Fruit fly (Drosophila melanogaster) whole organism, adult: ENCODE results near the gene CG9855.
A peak's percentile ranks its signal among the peaks of the same experiment; 100 is the strongest.

ENCODE experiments used
- CG11617 ChIP-seq: fragments of 200-800 bp; sonication (Bioruptor generic); optimal IDR thresholded peaks from 2 replicates; lab custom pipeline; 2017; ENCODE audit warnings: mild to moderate bottlenecking, missing biosample characterization, missing genetic modification reagents, missing genetic modification characterization
- CG12768 ChIP-seq: fragments of 200-800 bp; sonication (Bioruptor generic); optimal IDR thresholded peaks from 2 replicates; lab custom pipeline; 2017; ENCODE audit warnings: missing biosample characterization, missing genetic modification characterization, mild to moderate bottlenecking, moderate library complexity, missing genetic modification reagents
- CG14711 ChIP-seq: fragments of 200-800 bp; sonication (Bioruptor generic); optimal IDR thresholded peaks from 2 replicates; lab custom pipeline; 2018; ENCODE audit warnings: missing biosample characterization, mild to moderate bottlenecking, missing genetic modification characterization, moderate library complexity
- CG1620 ChIP-seq: fragments of 200-800 bp; sonication (Bioruptor generic); optimal IDR thresholded peaks from 2 replicates; lab custom pipeline; 2016; ENCODE audit warnings: missing biosample characterization, missing genetic modification characterization
- CG33017 ChIP-seq: fragments of 200-800 bp; sonication (Bioruptor generic); optimal IDR thresholded peaks from 2 replicates; lab custom pipeline; 2018; ENCODE audit warnings: missing biosample characterization, mild to moderate bottlenecking, missing genetic modification characterization, moderate library complexity
- CG5204 ChIP-seq: fragments of 200-800 bp; sonication (Bioruptor generic); optimal IDR thresholded peaks from 2 replicates; lab custom pipeline; 2016; ENCODE audit warnings: missing biosample characterization, missing genetic modification characterization
- CG7045 ChIP-seq: fragments of 200-800 bp; sonication (Bioruptor generic); optimal IDR thresholded peaks from 2 replicates; lab custom pipeline; 2017; ENCODE audit warnings: missing biosample characterization, mild to moderate bottlenecking, missing genetic modification characterization
- CG7101 ChIP-seq: fragments of 200-800 bp; sonication (Bioruptor generic); optimal IDR thresholded peaks from 2 replicates; lab custom pipeline; 2018; ENCODE audit warnings: missing biosample characterization, mild to moderate bottlenecking, missing genetic modification characterization, moderate library complexity
- Clk ChIP-seq: fragments of 200-800 bp; sonication (Bioruptor generic); optimal IDR thresholded peaks from 2 replicates; lab custom pipeline; 2017; ENCODE audit warnings: missing biosample characterization, missing genetic modification characterization
- Crg-1 ChIP-seq: fragments of 200-800 bp; sonication (Bioruptor generic); optimal IDR thresholded peaks from 2 replicates; lab custom pipeline; 2016; ENCODE audit warnings: missing biosample characterization, missing genetic modification characterization
- Hr96 ChIP-seq: fragments of 200-800 bp; sonication (Bioruptor generic); optimal IDR thresholded peaks from 2 replicates; lab custom pipeline; 2016; ENCODE audit warnings: missing biosample characterization, missing genetic modification characterization
- Mnt ChIP-seq: fragments of 200-800 bp; sonication (Bioruptor generic); optimal IDR thresholded peaks from 2 replicates; lab custom pipeline; 2016; ENCODE audit warnings: missing biosample characterization, mild to moderate bottlenecking, missing genetic modification characterization
- bab1 ChIP-seq: fragments of 200-800 bp; sonication (Bioruptor generic); optimal IDR thresholded peaks from 3 replicates; lab custom pipeline; 2019; ENCODE audit warnings: missing biosample characterization, mild to moderate bottlenecking, missing genetic modification characterization, moderate library complexity
- cic ChIP-seq: fragments of 200-800 bp; sonication (Bioruptor generic); optimal IDR thresholded peaks from 2 replicates; lab custom pipeline; 2017; ENCODE audit warnings: missing biosample characterization, mild to moderate bottlenecking, missing genetic modification characterization, moderate library complexity
- cnc ChIP-seq, 2 experiments: fragments of >200 bp; optimal IDR thresholded peaks; 2 replicates each; lab custom pipeline; 2017
- kay ChIP-seq: fragments of 200-800 bp; sonication (Bioruptor generic); peaks from one replicate; lab custom pipeline; 2016; ENCODE audit warnings: missing biosample characterization, missing genetic modification characterization, borderline replicate concordance
- ovo ChIP-seq: fragments of 200-800 bp; sonication (Bioruptor generic); optimal IDR thresholded peaks from 2 replicates; lab custom pipeline; 2016; ENCODE audit warnings: missing biosample characterization, missing genetic modification characterization
- pad ChIP-seq: fragments of 200-800 bp; sonication (Bioruptor generic); optimal IDR thresholded peaks from 3 replicates; lab custom pipeline; 2017; ENCODE audit warnings: missing biosample characterization, missing genetic modification characterization, mild to moderate bottlenecking, moderate library complexity, missing genetic modification reagents
- tj ChIP-seq: fragments of 200-800 bp; sonication (Bioruptor generic); optimal IDR thresholded peaks from 3 replicates; lab custom pipeline; 2017; ENCODE audit warnings: missing biosample characterization, mild to moderate bottlenecking, missing genetic modification characterization, moderate library complexity
- toe ChIP-seq: fragments of 200-800 bp; sonication (Bioruptor generic); optimal IDR thresholded peaks from 2 replicates; lab custom pipeline; 2016; ENCODE audit warnings: missing biosample characterization, missing genetic modification characterization

CG9855 gene

DNA sequence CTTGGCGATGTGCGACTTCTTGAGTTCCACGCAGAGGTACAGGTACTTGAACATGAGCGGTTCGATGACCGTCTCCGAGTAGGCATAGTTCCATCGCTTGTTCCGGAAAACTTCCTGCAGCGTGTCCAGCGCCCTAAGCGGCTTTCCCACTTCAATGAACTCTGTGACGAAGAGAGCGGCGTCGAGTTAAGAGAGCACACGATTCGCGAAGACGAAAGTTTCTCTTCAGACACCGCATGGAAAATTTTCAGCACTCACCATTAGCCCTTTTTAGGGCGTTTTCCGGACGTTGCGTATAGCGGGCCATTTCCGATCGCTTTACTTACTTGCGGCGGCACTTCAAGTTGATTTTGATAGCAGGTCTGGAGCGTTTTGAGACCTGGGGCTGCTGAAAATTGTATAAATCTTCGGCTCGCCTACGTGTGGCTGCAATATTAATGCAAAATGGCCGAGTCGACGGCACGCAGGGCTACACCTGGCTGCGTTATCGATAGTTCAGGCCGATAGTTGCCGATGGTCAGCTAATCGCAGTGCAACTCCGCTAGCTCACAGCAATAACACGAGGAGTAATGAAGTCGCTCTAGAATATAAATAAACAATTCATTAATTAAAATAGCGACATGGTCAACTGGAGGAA is 35.9 kb upstream of the CG9855 start, which contains the start of the genes eIF3a and CG1074:
eIF3a (minus strand) TSS at position 455 of the 637 bp plus-strand sequence.
CG1074 (plus strand) TSS at position 525 of the 637 bp plus-strand sequence.
- TF ChIP-seq kay (GFP tag; lab: Kevin White, UChicago) (no peak), bab1 (GFP tag; lab: Kevin White, UChicago) (peak; percentile 84), cnc (optimal IDR thresholded peaks at IDR 0.05; lab: Kevin White, UChicago) (no peak), CG14711 (tag; lab: Kevin White, UChicago) (peak; percentile 63), Crg-1 (GFP tag; lab: Kevin White, UChicago) (peak; percentile 64), tj (GFP tag; lab: Kevin White, UChicago) (peak; percentile 71), Clk (peak; percentile 57), cic (peak; percentile 38), toe (GFP tag; lab: Kevin White, UChicago) (no peak), ovo (GFP tag; lab: Kevin White, UChicago) (peak; percentile 40), CG5204 (GFP tag; lab: Kevin White, UChicago) (no peak), CG11617 (GFP tag; lab: Kevin White, UChicago) (peak; percentile 84), CG7101 (tag; lab: Kevin White, UChicago) (peak; percentile 82), CG12768 (GFP tag; lab: Kevin White, UChicago) (peak; percentile 70), Mnt (GFP tag; lab: Kevin White, UChicago) (peak; percentile 96), CG33017 (peak; percentile 27), pad (peak; percentile 66), CG7045 (peak; percentile 61), CG1620 (GFP tag; lab: Kevin White, UChicago) (peak; percentile 82), Hr96 (GFP tag; lab: Kevin White, UChicago) (no peak)

- peak; percentile 61 for TF ChIP-seq bab1 (GFP tag; lab: Kevin White, UChicago)
- TF ChIP-seq tj (GFP tag; lab: Kevin White, UChicago): peak; percentile 66
- TF ChIP-seq Mnt (GFP tag; lab: Kevin White, UChicago): peak; percentile 97
- no peak for TF ChIP-seq CG12768 (GFP tag; lab: Kevin White, UChicago)
- no peak for TF ChIP-seq Clk
- TF ChIP-seq cic: peak; percentile 63
- TF ChIP-seq toe (GFP tag; lab: Kevin White, UChicago): no peak
- TF ChIP-seq CG11617 (GFP tag; lab: Kevin White, UChicago): peak; percentile 17
Measured at dm6 chr3R:4428585-4429464, 31.1 kb upstream of the CG9855 start, which contains the start of gene srl. srl (minus strand) TSS chr3R:4429335.

dm6 chr3R:4426730-4427129 is 29.1 kb upstream of the CG9855 start, which contains the start of gene CG31525:
CG31525 (plus strand) TSS chr3R:4427030.
- TF ChIP-seq CG5204 (GFP tag; lab: Kevin White, UChicago): no peak
- no peak for TF ChIP-seq cic
- TF ChIP-seq CG14711 (tag; lab: Kevin White, UChicago): no peak
- no peak for TF ChIP-seq CG33017
- no peak for TF ChIP-seq toe (GFP tag; lab: Kevin White, UChicago)
- no peak for TF ChIP-seq Clk
- TF ChIP-seq CG11617 (GFP tag; lab: Kevin White, UChicago): no peak
- no peak for TF ChIP-seq Mnt (GFP tag; lab: Kevin White, UChicago)
- no peak for TF ChIP-seq CG7101 (tag; lab: Kevin White, UChicago)

DNA sequence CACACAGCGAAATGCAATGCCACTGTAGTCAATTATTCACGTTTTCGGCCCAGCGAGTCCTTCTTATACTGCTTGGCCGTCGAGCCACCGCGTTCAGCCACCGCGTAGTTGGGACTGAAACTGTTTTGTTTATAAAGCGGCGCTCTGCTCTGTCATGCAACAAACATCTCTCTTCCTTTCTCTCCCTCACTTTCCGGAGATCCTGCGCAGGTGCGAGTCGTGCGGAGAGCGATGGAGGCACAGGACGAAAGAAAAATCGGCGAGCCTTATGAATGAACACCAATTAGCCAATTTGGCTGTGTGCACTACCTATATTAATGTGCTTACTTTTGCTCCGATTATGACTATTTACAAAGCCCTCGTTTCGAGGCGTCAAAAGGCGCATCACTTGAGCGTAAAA is 21.8 kb upstream of the CG9855 start, which contains the start of gene CG32944:
CG32944 (minus strand) TSS at position 97 of the 400 bp plus-strand sequence.
- TF ChIP-seq CG7101 (tag; lab: Kevin White, UChicago) (no peak), CG7045 (no peak), Clk (no peak), tj (GFP tag; lab: Kevin White, UChicago) (no peak), pad (no peak), Hr96 (GFP tag; lab: Kevin White, UChicago) (no peak), CG12768 (GFP tag; lab: Kevin White, UChicago) (no peak)

DNA sequence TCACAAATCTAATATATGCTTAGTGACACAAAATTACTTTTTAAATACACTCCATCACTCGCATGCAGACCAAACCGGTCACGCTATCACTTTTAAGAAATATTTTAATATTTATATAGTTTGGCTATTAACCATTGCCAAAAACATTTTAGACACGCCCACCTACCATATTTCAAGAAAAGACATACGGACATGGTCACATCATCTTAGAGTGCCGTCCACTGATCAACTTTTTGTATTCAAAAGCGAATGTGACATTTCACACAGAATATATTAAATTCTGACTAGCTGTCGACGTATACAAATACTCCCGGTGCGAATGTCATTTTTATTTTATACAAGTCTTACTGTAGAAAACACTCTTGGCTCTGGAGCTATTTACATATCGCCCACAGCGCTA is 18.5 kb upstream of the CG9855 start, which contains the start of gene CG31528:
CG31528 (plus strand) TSS at position 301 of the 400 bp plus-strand sequence.
- TF ChIP-seq bab1 (GFP tag; lab: Kevin White, UChicago): no peak
- TF ChIP-seq toe (GFP tag; lab: Kevin White, UChicago): no peak
- no peak for TF ChIP-seq cnc (optimal IDR thresholded peaks at IDR 0.05; lab: Kevin White, UChicago)
- TF ChIP-seq CG33017: no peak

DNA sequence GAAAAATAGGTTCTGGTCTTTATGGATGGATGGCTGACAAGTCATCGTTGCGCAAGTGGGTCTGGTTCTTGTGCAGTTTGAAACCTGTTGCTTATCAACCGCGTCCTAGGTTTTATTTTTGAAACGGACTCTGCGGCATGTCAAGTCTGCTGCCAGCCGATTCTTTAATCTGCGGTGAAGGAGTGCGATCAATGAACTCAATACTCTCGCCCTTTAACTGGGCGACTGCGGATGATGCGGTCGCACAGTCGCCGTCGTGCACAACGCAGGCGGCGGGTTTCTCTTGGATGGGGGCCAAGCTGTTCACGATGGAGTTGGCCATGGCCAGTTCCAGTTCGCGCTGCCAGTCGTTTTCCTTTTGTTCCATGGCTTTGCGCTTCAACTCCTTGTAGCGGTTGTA is 9.7 kb upstream of the CG9855 start:
- TF ChIP-seq cnc (optimal IDR thresholded peaks at IDR 0.05; lab: Kevin White, UChicago): no peak
- TF ChIP-seq tj (GFP tag; lab: Kevin White, UChicago): no peak
- no peak for TF ChIP-seq CG7101 (tag; lab: Kevin White, UChicago)
